Worm (Caenorhabditis elegans) whole organism, L4 larva: ENCODE data around the gene mlh-1.

ENCODE experiments used
- ceh-20 ChIP-seq: fragments of 200-800 bp; sonication (Bioruptor generic); IDR thresholded peaks from 2 replicates; pipeline ENCODE4 v1.3.6; 2022; ENCODE audit warnings: missing genetic modification reagents, missing genetic modification characterization, missing compliant biosample characterization
- egl-27 ChIP-seq: sonication (generic microtip); optimal IDR thresholded peaks from 3 replicates; lab custom pipeline; 2017; ENCODE audit warnings: missing biosample characterization, missing genetic modification reagents, missing genetic modification characterization
- lim-7 ChIP-seq: fragments of 200-800 bp; sonication (Bioruptor generic); IDR thresholded peaks from 2 replicates; pipeline ENCODE4 v1.3.6; 2022; ENCODE audit warnings: missing genetic modification characterization, missing compliant biosample characterization
- lir-3 ChIP-seq: sonication (generic microtip); optimal IDR thresholded peaks from 2 replicates; lab custom pipeline; 2016; ENCODE audit warnings: mild to moderate bottlenecking, missing genetic modification characterization, missing compliant biosample characterization
- nhr-10 ChIP-seq: fragments of 150-350 bp; optimal IDR thresholded peaks from 2 replicates; lab custom pipeline; 2014; ENCODE audit warnings: missing biosample characterization, missing genetic modification characterization
- nhr-11 ChIP-seq: fragments of 150-350 bp; optimal IDR thresholded peaks from 2 replicates; lab custom pipeline; 2014; ENCODE audit warnings: missing biosample characterization, missing genetic modification characterization

- TF ChIP-seq lir-3 (no peak), egl-27 (tag; lab: Kevin White, UChicago) (no peak), nhr-10 (tag; lab: Kevin White, UChicago) (no peak), lim-7 (GFP tag; lab: Robert Waterston, UW) (no peak), ceh-20 (peak; percentile 49; the same call in 1 of the 2 replicates), nhr-11 (peak; percentile 79)
Observed at ce11 chrIII:13465918-13466592, 48.3 kb downstream of the mlh-1 start, which contains the start of gene cdk-5.
